Fruit fly (Drosophila melanogaster) whole organism, embryonic: ENCODE data around the gene jet.

ENCODE experiments used
- Atf6 ChIP-seq: fragments of 200-800 bp; sonication (Bioruptor generic); IDR thresholded peaks from 2 replicates; pipeline ENCODE4 v1.3.6; 2022; ENCODE audit warnings: missing biosample characterization, missing genetic modification characterization
- BEAF-32 ChIP-seq: fragments of 200-800 bp; sonication (Bioruptor generic); optimal IDR thresholded peaks from 3 replicates; lab custom pipeline; 2017; ENCODE audit warnings: missing biosample characterization, missing genetic modification characterization, mild to moderate bottlenecking, moderate library complexity, missing genetic modification reagents
- CG10366 ChIP-seq: fragments of 200-800 bp; sonication (Bioruptor generic); IDR thresholded peaks from 2 replicates; pipeline ENCODE4 v1.3.6; 2022; ENCODE audit warnings: missing biosample characterization, missing genetic modification characterization
- CG11093 ChIP-seq: fragments of 200-800 bp; sonication (Bioruptor generic); IDR thresholded peaks from 3 replicates; pipeline ENCODE4 v1.3.6; 2022; ENCODE audit warnings: missing biosample characterization, missing genetic modification characterization
- CG14441 ChIP-seq: fragments of 200-800 bp; sonication (Bioruptor generic); IDR thresholded peaks from 2 replicates; pipeline ENCODE4 v1.3.6; 2022; ENCODE audit warnings: missing biosample characterization, missing genetic modification characterization
- CG15269 ChIP-seq: fragments of 200-800 bp; sonication (Bioruptor generic); optimal IDR thresholded peaks from 2 replicates; lab custom pipeline; 2018; ENCODE audit warnings: missing biosample characterization, mild to moderate bottlenecking, missing genetic modification characterization, moderate library complexity
- CG15601 ChIP-seq: fragments of 200-800 bp; sonication (Bioruptor generic); optimal IDR thresholded peaks from 3 replicates; lab custom pipeline; 2019; ENCODE audit warnings: missing biosample characterization, mild to moderate bottlenecking, missing genetic modification characterization, moderate library complexity
- CG16779 ChIP-seq: fragments of 200-800 bp; sonication (Bioruptor generic); IDR thresholded peaks from 2 replicates; pipeline ENCODE4 v1.3.6; 2022; ENCODE audit warnings: missing biosample characterization, missing genetic modification characterization
- CG18599 ChIP-seq: fragments of 200-800 bp; sonication (Bioruptor generic); optimal IDR thresholded peaks from 3 replicates; lab custom pipeline; 2017; ENCODE audit warnings: missing biosample characterization, missing genetic modification characterization, mild to moderate bottlenecking, moderate library complexity, missing genetic modification reagents
- CG2129 ChIP-seq: fragments of 200-800 bp; sonication (Bioruptor generic); IDR thresholded peaks from 2 replicates; pipeline ENCODE4 v1.3.6; 2022; ENCODE audit warnings: missing biosample characterization, missing genetic modification characterization; ENCODE audit not compliant: partially characterized antibody
- CG32767 ChIP-seq: fragments of 200-800 bp; sonication (Bioruptor generic); IDR thresholded peaks from 2 replicates; pipeline ENCODE4 v1.3.6; 2022; ENCODE audit warnings: missing biosample characterization, missing genetic modification characterization
- CG34422 ChIP-seq: fragments of 200-800 bp; sonication (Bioruptor generic); IDR thresholded peaks from 3 replicates; pipeline ENCODE4 v1.3.6; 2022; ENCODE audit warnings: missing biosample characterization, missing genetic modification characterization
- CG4328 ChIP-seq: fragments of 200-800 bp; sonication (Bioruptor generic); optimal IDR thresholded peaks from 3 replicates; lab custom pipeline; 2017; ENCODE audit warnings: missing biosample characterization, missing genetic modification reagents, missing genetic modification characterization
- CG4404 ChIP-seq: fragments of 200-800 bp; sonication (Bioruptor generic); IDR thresholded peaks from 2 replicates; pipeline ENCODE4 v1.3.6; 2022; ENCODE audit warnings: missing biosample characterization, missing genetic modification characterization
- CG6683 ChIP-seq: fragments of 200-800 bp; sonication (Bioruptor generic); optimal IDR thresholded peaks from 2 replicates; lab custom pipeline; 2017; ENCODE audit warnings: missing biosample characterization, mild to moderate bottlenecking, missing genetic modification characterization, missing genetic modification reagents
- CG7786 ChIP-seq: fragments of 200-800 bp; sonication (Bioruptor generic); optimal IDR thresholded peaks from 2 replicates; lab custom pipeline; 2016; ENCODE audit warnings: missing biosample characterization, missing genetic modification characterization
- CG7963 ChIP-seq: fragments of 200-800 bp; sonication (Bioruptor generic); IDR thresholded peaks from 3 replicates; pipeline ENCODE4 v1.3.6; 2022; ENCODE audit warnings: missing biosample characterization, missing genetic modification characterization; ENCODE audit not compliant: partially characterized antibody
- CG8359 ChIP-seq: fragments of 200-800 bp; sonication (Bioruptor generic); optimal IDR thresholded peaks from 2 replicates; lab custom pipeline; 2017; ENCODE audit warnings: missing biosample characterization, mild to moderate bottlenecking, missing genetic modification characterization, borderline replicate concordance
- Camta ChIP-seq: fragments of 200-800 bp; sonication (Bioruptor generic); optimal IDR thresholded peaks from 2 replicates; lab custom pipeline; 2016; ENCODE audit warnings: missing biosample characterization, missing genetic modification characterization
- CrebB ChIP-seq: fragments of 200-800 bp; sonication (Bioruptor generic); optimal IDR thresholded peaks from 3 replicates; lab custom pipeline; 2018; ENCODE audit warnings: missing biosample characterization, mild to moderate bottlenecking, missing genetic modification characterization
- Dll ChIP-seq: fragments of 200-800 bp; sonication (Bioruptor generic); IDR thresholded peaks from 4 replicates; pipeline ENCODE4 v1.3.6; 2022; ENCODE audit warnings: missing biosample characterization, missing genetic modification characterization; ENCODE audit not compliant: partially characterized antibody
- Drgx ChIP-seq: fragments of 200-800 bp; sonication (Bioruptor generic); IDR thresholded peaks from 2 replicates; pipeline ENCODE4 v1.3.6; 2022; ENCODE audit warnings: missing biosample characterization, missing genetic modification characterization
- E2f1 ChIP-seq: fragments of 200-800 bp; sonication (Bioruptor generic); IDR thresholded peaks from 2 replicates; pipeline ENCODE4 v1.3.6; 2022; ENCODE audit warnings: missing biosample characterization, missing genetic modification characterization
- Eip74EF ChIP-seq, 2 experiments: fragments of 200-800 bp in 1 of 2; fragments of >200 bp in 1 of 2; sonication (Bioruptor generic) in 1 of 2; optimal IDR thresholded peaks; 2 replicates each; lab custom pipeline; 2017 to 2019; ENCODE audit warnings: missing biosample characterization in 2 of 2, missing genetic modification characterization in 2 of 2, mild to moderate bottlenecking in 1 of 2, moderate library complexity in 1 of 2
- Ets65A ChIP-seq: fragments of 200-800 bp; sonication (Bioruptor generic); peaks from one replicate; lab custom pipeline; 2016; ENCODE audit warnings: missing biosample characterization, missing genetic modification characterization
- Fer2 ChIP-seq: fragments of 200-800 bp; sonication (Bioruptor generic); optimal IDR thresholded peaks from 2 replicates; lab custom pipeline; 2018; ENCODE audit warnings: missing biosample characterization, mild to moderate bottlenecking, missing genetic modification characterization, moderate library complexity
- Gug ChIP-seq: fragments of 200-800 bp; sonication (Bioruptor generic); IDR thresholded peaks from 4 replicates; pipeline ENCODE4 v1.3.6; 2022; ENCODE audit warnings: missing biosample characterization, missing genetic modification characterization
- Hmr ChIP-seq: fragments of 200-800 bp; sonication (Bioruptor generic); optimal IDR thresholded peaks from 3 replicates; lab custom pipeline; 2017; ENCODE audit warnings: mild to moderate bottlenecking, missing biosample characterization, missing genetic modification reagents, missing genetic modification characterization
- Hr51 ChIP-seq, 2 experiments: fragments of 200-800 bp; sonication (Bioruptor generic); optimal IDR thresholded peaks; 2 replicates in 1 of 2; 3 replicates in 1 of 2; lab custom pipeline; 2016 to 2018; ENCODE audit warnings: missing biosample characterization in 2 of 2, missing genetic modification characterization in 2 of 2, mild to moderate bottlenecking in 1 of 2, moderate library complexity in 1 of 2
- PHDP ChIP-seq: fragments of 200-800 bp; sonication (Bioruptor generic); optimal IDR thresholded peaks from 3 replicates; lab custom pipeline; 2018; ENCODE audit warnings: missing biosample characterization, mild to moderate bottlenecking, missing genetic modification characterization, moderate library complexity
- Poxn ChIP-seq: fragments of 200-800 bp; sonication (Bioruptor generic); IDR thresholded peaks from 2 replicates; pipeline ENCODE4 v1.3.6; 2022; ENCODE audit warnings: missing biosample characterization, missing genetic modification characterization
- Sin3A ChIP-seq: fragments of >200 bp; optimal IDR thresholded peaks from 2 replicates; lab custom pipeline; 2018
- Vsx1 ChIP-seq: fragments of 200-800 bp; sonication (Bioruptor generic); optimal IDR thresholded peaks from 2 replicates; lab custom pipeline; 2017; ENCODE audit warnings: missing biosample characterization, mild to moderate bottlenecking, missing genetic modification characterization, missing genetic modification reagents
- YL-1 ChIP-seq: fragments of 200-800 bp; sonication (Bioruptor generic); optimal IDR thresholded peaks from 3 replicates; lab custom pipeline; 2017; ENCODE audit warnings: missing biosample characterization, mild to moderate bottlenecking, missing genetic modification characterization
- bab2 ChIP-seq: fragments of 200-800 bp; sonication (Bioruptor generic); optimal IDR thresholded peaks from 2 replicates; lab custom pipeline; 2016; ENCODE audit warnings: missing biosample characterization, missing genetic modification characterization
- bsh ChIP-seq, 2 experiments: fragments of 200-800 bp; sonication (Bioruptor generic); optimal IDR thresholded peaks; 2 replicates each; lab custom pipeline; 2017 to 2018; ENCODE audit warnings: mild to moderate bottlenecking in 2 of 2, missing biosample characterization in 2 of 2, missing genetic modification characterization in 2 of 2, moderate library complexity in 1 of 2
- crol ChIP-seq: fragments of 200-800 bp; sonication (Bioruptor generic); IDR thresholded peaks from 2 replicates; pipeline ENCODE4 v1.3.6; 2022; ENCODE audit warnings: missing biosample characterization, missing genetic modification characterization
- dysf ChIP-seq: fragments of 200-800 bp; sonication (Bioruptor generic); IDR thresholded peaks from 3 replicates; pipeline ENCODE4 v1.3.6; 2022; ENCODE audit warnings: missing biosample characterization, missing genetic modification characterization
- h ChIP-seq: fragments of >200 bp; optimal IDR thresholded peaks from 2 replicates; lab custom pipeline; 2017
- ham ChIP-seq: fragments of 200-800 bp; sonication (Bioruptor generic); IDR thresholded peaks from 2 replicates; pipeline ENCODE4 v1.3.6; 2022; ENCODE audit warnings: missing biosample characterization, missing genetic modification characterization
- jigr1 ChIP-seq: fragments of 200-800 bp; sonication (Bioruptor generic); IDR thresholded peaks from 3 replicates; pipeline ENCODE4 v1.3.6; 2022; ENCODE audit warnings: missing biosample characterization, missing genetic modification characterization
- knrl ChIP-seq: fragments of 200-800 bp; sonication (Bioruptor generic); IDR thresholded peaks from 3 replicates; pipeline ENCODE4 v1.3.6; 2022; ENCODE audit warnings: missing biosample characterization, missing genetic modification characterization; ENCODE audit not compliant: partially characterized antibody
- lab ChIP-seq: fragments of 200-800 bp; sonication (Bioruptor generic); optimal IDR thresholded peaks from 3 replicates; lab custom pipeline; 2017; ENCODE audit warnings: missing biosample characterization, missing genetic modification characterization, mild to moderate bottlenecking, moderate library complexity, missing genetic modification reagents
- lilli ChIP-seq: fragments of 200-800 bp; sonication (Bioruptor generic); optimal IDR thresholded peaks from 3 replicates; lab custom pipeline; 2016; ENCODE audit warnings: missing biosample characterization, missing genetic modification characterization
- luna ChIP-seq: fragments of 200-800 bp; sonication (Bioruptor generic); optimal IDR thresholded peaks from 2 replicates; lab custom pipeline; 2016; ENCODE audit warnings: missing biosample characterization, missing genetic modification characterization
- nau ChIP-seq: fragments of 200-800 bp; sonication (Bioruptor generic); optimal IDR thresholded peaks from 3 replicates; lab custom pipeline; 2017; ENCODE audit warnings: missing biosample characterization, mild to moderate bottlenecking, missing genetic modification characterization, missing genetic modification reagents
- scrt ChIP-seq: fragments of 200-800 bp; sonication (Bioruptor generic); optimal IDR thresholded peaks from 2 replicates; lab custom pipeline; 2018; ENCODE audit warnings: missing biosample characterization, mild to moderate bottlenecking, missing genetic modification characterization, moderate library complexity
- ttk ChIP-seq: fragments of 200-800 bp; sonication (Bioruptor generic); IDR thresholded peaks from 2 replicates; pipeline ENCODE4 v2.1.2; 2022; ENCODE audit warnings: missing biosample characterization, missing genetic modification characterization
- usp ChIP-seq: fragments of >200 bp; optimal IDR thresholded peaks from 2 replicates; lab custom pipeline; 2017; ENCODE audit warnings: missing biosample characterization, missing genetic modification characterization

The jet gene

dm6 chr2L:4981278-4981966 is 31.8 kb upstream of the jet start, which contains the start of the genes CG8892 and CG34126 (continued):
- TF ChIP-seq luna (GFP tag; lab: Kevin White, UChicago) (peak; percentile 87), Ets65A (GFP tag; lab: Kevin White, UChicago) (peak; percentile 100), BEAF-32 (GFP tag; lab: Kevin White, UChicago) (peak; percentile 68), CG34422 (peak; percentile 96), CG16779 (GFP tag; lab: Robert Waterston, UW) (peak; percentile 85), CG15601 (peak; percentile 94), CG18599 (GFP tag; lab: Kevin White, UChicago) (peak; percentile 98), CG7786 (GFP tag; lab: Kevin White, UChicago) (peak; percentile 96), scrt (GFP tag; lab: Kevin White, UChicago) (peak; percentile 91), CG7963 (GFP tag; lab: Robert Waterston, UW) (no peak), YL-1 (GFP tag; lab: Kevin White, UChicago) (peak; percentile 92), usp (no peak), Eip74EF (GFP tag; optimal IDR thresholded peaks at IDR 0.05; lab: Kevin White, UChicago) (peak in 1 of 2 experiments; percentile 85), CG8359 (GFP tag; lab: Kevin White, UChicago) (peak; percentile 87), PHDP (tag; lab: Kevin White, UChicago) (peak; percentile 96), CG10366 (peak; percentile 94), Dll (peak; percentile 53; the same call in 1 of the 4 replicates), h (lab: Kevin White, UChicago) (no peak), dysf (GFP tag; lab: Robert Waterston, UW) (peak; percentile 98), lab (GFP tag; lab: Kevin White, UChicago) (peak; percentile 98), crol (GFP tag; lab: Robert Waterston, UW) (no peak), Camta (GFP tag; lab: Kevin White, UChicago) (peak; percentile 97), Poxn (GFP tag; lab: Robert Waterston, UW) (peak; percentile 86), Sin3A (lab: Kevin White, UChicago) (peak; percentile 99), bab2 (GFP tag; lab: Kevin White, UChicago) (peak; percentile 97), CG4328 (GFP tag; lab: Kevin White, UChicago) (peak; percentile 97), CG4404 (peak; percentile 99), E2f1 (peak; percentile 94), CG11093 (peak; percentile 96), CG14441 (GFP tag; lab: Robert Waterston, UW) (peak; percentile 94), nau (GFP tag; lab: Kevin White, UChicago) (no peak), CrebB (tag; lab: Kevin White, UChicago) (peak; percentile 92), bsh (GFP tag; optimal IDR thresholded peaks at IDR 0.05; lab: Kevin White, UChicago) (peak; percentile 75 to 94), Drgx (GFP tag; lab: Robert Waterston, UW) (peak; percentile 91), Gug (GFP tag; lab: Robert Waterston, UW) (peak; percentile 99), CG15269 (peak; percentile 96), CG32767 (GFP tag; lab: Robert Waterston, UW) (peak; percentile 93), ham (GFP tag; lab: Robert Waterston, UW) (peak; percentile 87), Fer2 (tag; lab: Kevin White, UChicago) (peak; percentile 97), ttk (GFP tag; lab: Robert Waterston, UW) (peak; percentile 93), lilli (GFP tag; lab: Kevin White, UChicago) (peak; percentile 98), Hmr (peak; percentile 98), jigr1 (peak; percentile 95), Vsx1 (peak; percentile 86), CG6683 (peak; percentile 93), Atf6 (GFP tag; lab: Robert Waterston, UW) (peak; percentile 97), Hr51 (GFP tag; optimal IDR thresholded peaks at IDR 0.05; lab: Kevin White, UChicago) (peak; percentile 95 to 98), knrl (GFP tag; lab: Robert Waterston, UW) (peak; percentile 55), CG2129 (no peak)
